Worm (Caenorhabditis elegans) whole organism, L2 larva: ENCODE results near the gene srbc-31.

ENCODE experiments used
- C34F6.9 ChIP-seq: fragments of 150-350 bp; optimal IDR thresholded peaks from 2 replicates; lab custom pipeline; 2014; ENCODE audit warnings: missing biosample characterization, missing genetic modification characterization
- F13H6.1 ChIP-seq: sonication (generic microtip); optimal IDR thresholded peaks from 2 replicates; lab custom pipeline; 2016; ENCODE audit warnings: missing genetic modification characterization, missing compliant biosample characterization
- R02D3.7 ChIP-seq: fragments of 150-350 bp; optimal IDR thresholded peaks from 2 replicates; lab custom pipeline; 2014; ENCODE audit warnings: missing biosample characterization, missing genetic modification characterization
- Y55F3AM.14 ChIP-seq: fragments of 200-800 bp; sonication (Bioruptor generic); optimal IDR thresholded peaks from 2 replicates; lab custom pipeline; 2018; ENCODE audit warnings: mild to moderate bottlenecking, missing genetic modification characterization, missing compliant biosample characterization
- ZK546.5 ChIP-seq: sonication (generic microtip); optimal IDR thresholded peaks from 2 replicates; lab custom pipeline; 2017; ENCODE audit warnings: missing biosample characterization, missing genetic modification characterization
- alr-1 ChIP-seq: fragments of 150-350 bp; optimal IDR thresholded peaks from 2 replicates; lab custom pipeline; 2014; ENCODE audit warnings: missing biosample characterization, missing genetic modification characterization
- aly-2 ChIP-seq: fragments of 150-350 bp; optimal IDR thresholded peaks from 2 replicates; lab custom pipeline; 2014; ENCODE audit warnings: missing biosample characterization, missing genetic modification characterization
- ama-1 ChIP-seq: fragments of 150-350 bp; optimal IDR thresholded peaks from 2 replicates; lab custom pipeline; 2018; ENCODE audit warnings: inconsistent platforms
- ceh-16 ChIP-seq: fragments of 150-350 bp; optimal IDR thresholded peaks from 2 replicates; lab custom pipeline; 2014; ENCODE audit warnings: missing biosample characterization, missing genetic modification characterization
- ceh-82 ChIP-seq: fragments of 150-350 bp; optimal IDR thresholded peaks from 2 replicates; lab custom pipeline; 2014; ENCODE audit warnings: missing biosample characterization, missing genetic modification characterization
- crh-2 ChIP-seq: sonication (generic microtip); optimal IDR thresholded peaks from 2 replicates; lab custom pipeline; 2017; ENCODE audit warnings: missing biosample characterization, missing genetic modification characterization
- dmd-4 ChIP-seq: sonication (generic microtip); optimal IDR thresholded peaks from 2 replicates; lab custom pipeline; 2017; ENCODE audit warnings: missing biosample characterization, missing genetic modification characterization
- elt-1 ChIP-seq: fragments of 150-350 bp; optimal IDR thresholded peaks from 2 replicates; lab custom pipeline; 2014; ENCODE audit warnings: missing biosample characterization, missing genetic modification characterization
- fos-1 ChIP-seq: fragments of 150-350 bp; optimal IDR thresholded peaks from 2 replicates; lab custom pipeline; 2014; ENCODE audit warnings: missing biosample characterization, missing genetic modification characterization
- gmeb-1 ChIP-seq: fragments of 150-350 bp; optimal IDR thresholded peaks from 2 replicates; lab custom pipeline; 2014; ENCODE audit warnings: missing biosample characterization, missing genetic modification characterization
- lin-11 ChIP-seq: fragments of 150-350 bp; sonication (generic microtip); optimal IDR thresholded peaks from 2 replicates; lab custom pipeline; 2014; ENCODE audit warnings: missing biosample characterization, missing genetic modification characterization, inconsistent platforms, mixed read lengths
- lin-13 ChIP-seq: fragments of 150-350 bp; optimal IDR thresholded peaks from 2 replicates; lab custom pipeline; 2014; ENCODE audit warnings: missing biosample characterization, missing genetic modification reagents, missing genetic modification characterization
- lin-39 ChIP-seq: fragments of 150-350 bp; optimal IDR thresholded peaks from 2 replicates; lab custom pipeline; 2014; ENCODE audit warnings: missing biosample characterization, missing genetic modification reagents, missing genetic modification characterization
- lsy-2 ChIP-seq, 2 experiments: fragments of 150-350 bp in 1 of 2; sonication (generic microtip) in 1 of 2; optimal IDR thresholded peaks; 2 replicates each; lab custom pipeline; 2014 to 2017; ENCODE audit warnings: missing biosample characterization in 2 of 2, missing genetic modification characterization in 2 of 2
- mab-5 ChIP-seq: fragments of 150-350 bp; optimal IDR thresholded peaks from 2 replicates; lab custom pipeline; 2014; ENCODE audit warnings: missing biosample characterization, missing genetic modification characterization
- mdl-1 ChIP-seq, 2 experiments: fragments of 150-350 bp in 1 of 2; sonication (generic microtip) in 1 of 2; optimal IDR thresholded peaks; 2 replicates each; lab custom pipeline; 2017; ENCODE audit warnings: missing biosample characterization in 2 of 2, missing genetic modification characterization in 2 of 2
- nhr-11 ChIP-seq: fragments of 150-350 bp; optimal IDR thresholded peaks from 2 replicates; lab custom pipeline; 2014; ENCODE audit warnings: missing biosample characterization, missing genetic modification characterization
- nhr-12 ChIP-seq: fragments of 150-350 bp; optimal IDR thresholded peaks from 2 replicates; lab custom pipeline; 2014; ENCODE audit warnings: missing biosample characterization, missing genetic modification characterization
- nhr-129 ChIP-seq: fragments of 150-350 bp; optimal IDR thresholded peaks from 2 replicates; lab custom pipeline; 2014; ENCODE audit warnings: missing biosample characterization, missing genetic modification characterization
- nhr-23 ChIP-seq: fragments of 150-350 bp; optimal IDR thresholded peaks from 2 replicates; lab custom pipeline; 2014; ENCODE audit warnings: missing biosample characterization, missing genetic modification reagents, missing genetic modification characterization
- nhr-25 ChIP-seq: fragments of 150-350 bp; sonication (generic microtip); optimal IDR thresholded peaks from 3 replicates; lab custom pipeline; 2014; ENCODE audit warnings: missing biosample characterization, missing genetic modification characterization
- nhr-6 ChIP-seq: fragments of 150-350 bp; optimal IDR thresholded peaks from 2 replicates; lab custom pipeline; 2014; ENCODE audit warnings: missing biosample characterization, missing genetic modification characterization
- nhr-77 ChIP-seq: fragments of 150-350 bp; optimal IDR thresholded peaks from 2 replicates; lab custom pipeline; 2014; ENCODE audit warnings: missing biosample characterization, missing genetic modification characterization
- sem-4 ChIP-seq: fragments of 150-350 bp; optimal IDR thresholded peaks from 2 replicates; lab custom pipeline; 2014; ENCODE audit warnings: missing biosample characterization, missing genetic modification reagents, missing genetic modification characterization
- skn-1 ChIP-seq: sonication (generic microtip); optimal IDR thresholded peaks from 2 replicates; lab custom pipeline; 2017; ENCODE audit warnings: missing biosample characterization, missing genetic modification characterization
- sma-3 ChIP-seq: sonication (generic microtip); optimal IDR thresholded peaks from 2 replicates; lab custom pipeline; 2016; ENCODE audit warnings: missing genetic modification reagents, missing genetic modification characterization, missing compliant biosample characterization
- snpc-4 ChIP-seq: fragments of 150-350 bp; optimal IDR thresholded peaks from 2 replicates; lab custom pipeline; 2014; ENCODE audit warnings: missing biosample characterization, missing genetic modification characterization
- unc-39 ChIP-seq: fragments of 150-350 bp; optimal IDR thresholded peaks from 2 replicates; lab custom pipeline; 2014; ENCODE audit warnings: missing biosample characterization, missing genetic modification characterization
- unc-55 ChIP-seq: fragments of 150-350 bp; sonication (generic microtip); optimal IDR thresholded peaks from 3 replicates; lab custom pipeline; 2014; ENCODE audit warnings: missing biosample characterization, missing genetic modification reagents, missing genetic modification characterization
- unc-62 ChIP-seq: fragments of 150-350 bp; optimal IDR thresholded peaks from 2 replicates; lab custom pipeline; 2014; ENCODE audit warnings: missing biosample characterization, missing genetic modification reagents, missing genetic modification characterization
- zag-1 ChIP-seq: fragments of 150-350 bp; optimal IDR thresholded peaks from 2 replicates; lab custom pipeline; 2014; ENCODE audit warnings: missing biosample characterization, missing genetic modification characterization
- ztf-11 ChIP-seq: sonication (generic microtip); optimal IDR thresholded peaks from 2 replicates; lab custom pipeline; 2017; ENCODE audit warnings: missing biosample characterization, missing genetic modification characterization

srbc-31 gene

ce11 chrV:3455135-3455747 is 22.2 kb downstream of the srbc-31 start:
- no peak for TF ChIP-seq skn-1
- no peak for TF ChIP-seq mdl-1 (tag; optimal IDR thresholded peaks at IDR 0.05; lab: Kevin White, UChicago)
- TF ChIP-seq ceh-16 (tag; lab: Kevin White, UChicago) = no peak
- TF ChIP-seq fos-1 (tag; lab: Kevin White, UChicago) = no peak
- TF ChIP-seq zag-1 (tag; lab: Kevin White, UChicago) = no peak
- TF ChIP-seq, all 48 proteins: peak for 0

ce11 chrV:3454620-3455019 is 22.8 kb downstream of the srbc-31 start:
- TF ChIP-seq snpc-4 = no peak
- no peak for TF ChIP-seq crh-2 (tag; lab: Kevin White, UChicago)
- no peak for TF ChIP-seq ceh-82
- no peak for TF ChIP-seq skn-1
- TF ChIP-seq nhr-77 (tag; lab: Kevin White, UChicago) = no peak
- no peak for TF ChIP-seq alr-1
- TF ChIP-seq unc-62 (GFP tag; lab: Kevin White, UChicago) = no peak
- TF ChIP-seq R02D3.7 (tag; lab: Kevin White, UChicago) = no peak
- TF ChIP-seq sma-3 (GFP tag; lab: Kevin White, UChicago) = no peak
- no peak for TF ChIP-seq lsy-2 (tag; optimal IDR thresholded peaks at IDR 0.05; lab: Kevin White, UChicago)
- TF ChIP-seq C34F6.9 (tag; lab: Kevin White, UChicago) = no peak
- TF ChIP-seq nhr-12 (tag; lab: Kevin White, UChicago) = no peak
- no peak for TF ChIP-seq nhr-129 (tag; lab: Kevin White, UChicago)
- TF ChIP-seq nhr-25 (tag; lab: Kevin White, UChicago) = no peak
- no peak for TF ChIP-seq ama-1 (lab: Kevin White, UChicago)
- no peak for TF ChIP-seq lin-39

- TF ChIP-seq zag-1 (tag; lab: Kevin White, UChicago) = no peak
- TF ChIP-seq sem-4 (tag; lab: Kevin White, UChicago) = no peak
- no peak for TF ChIP-seq R02D3.7 (tag; lab: Kevin White, UChicago)
- TF ChIP-seq dmd-4 = no peak
- TF ChIP-seq sma-3 (GFP tag; lab: Kevin White, UChicago) = no peak
- TF ChIP-seq elt-1 (tag; lab: Kevin White, UChicago) = no peak
- no peak for TF ChIP-seq unc-62 (GFP tag; lab: Kevin White, UChicago)
- TF ChIP-seq nhr-23 (tag; lab: Kevin White, UChicago) = no peak
- no peak for TF ChIP-seq ZK546.5 (tag; lab: Kevin White, UChicago)
- TF ChIP-seq, all 48 proteins: peak for 0
Observed at ce11 chrV:3452489-3452888, 24.9 kb downstream of the srbc-31 start.

- TF ChIP-seq nhr-12 (tag; lab: Kevin White, UChicago) (no peak), unc-62 (GFP tag; lab: Kevin White, UChicago) (no peak), dmd-4 (no peak), unc-39 (tag; lab: Kevin White, UChicago) (no peak), nhr-25 (tag; lab: Kevin White, UChicago) (no peak)
- TF ChIP-seq, all 48 proteins: peak for 0
Observed at ce11 chrV:3451646-3452045, 25.8 kb downstream of the srbc-31 start.

- no peak for TF ChIP-seq F13H6.1 (tag; lab: Kevin White, UChicago)
- no peak for TF ChIP-seq ama-1 (lab: Kevin White, UChicago)
- TF ChIP-seq lsy-2 (tag; optimal IDR thresholded peaks at IDR 0.05; lab: Kevin White, UChicago) = no peak
- TF ChIP-seq unc-62 (GFP tag; lab: Kevin White, UChicago) = no peak
- TF ChIP-seq, all 48 proteins: peak for 0
Observed at ce11 chrV:3450351-3450750, 27.0 kb downstream of the srbc-31 start.

ce11 chrV:3449810-3450209 is 27.6 kb downstream of the srbc-31 start:
- no peak for TF ChIP-seq nhr-12 (tag; lab: Kevin White, UChicago)
- TF ChIP-seq lin-11 = no peak
- no peak for TF ChIP-seq gmeb-1 (tag; lab: Kevin White, UChicago)
- TF ChIP-seq C34F6.9 (tag; lab: Kevin White, UChicago) = no peak
- TF ChIP-seq mab-5 (tag; lab: Kevin White, UChicago) = no peak
- TF ChIP-seq Y55F3AM.14 (GFP tag; lab: Kevin White, UChicago) = no peak
- TF ChIP-seq lin-13 (GFP tag; lab: Kevin White, UChicago) = no peak
- no peak for TF ChIP-seq ceh-16 (tag; lab: Kevin White, UChicago)
- no peak for TF ChIP-seq R02D3.7 (tag; lab: Kevin White, UChicago)
- TF ChIP-seq nhr-129 (tag; lab: Kevin White, UChicago) = no peak
- TF ChIP-seq nhr-6 (tag; lab: Kevin White, UChicago) = no peak
- no peak for TF ChIP-seq ztf-11
- TF ChIP-seq F13H6.1 (tag; lab: Kevin White, UChicago) = no peak
- TF ChIP-seq ceh-82 = no peak
- TF ChIP-seq snpc-4 = no peak
- no peak for TF ChIP-seq aly-2
- no peak for TF ChIP-seq unc-55 (GFP tag; lab: Kevin White, UChicago)
- TF ChIP-seq nhr-25 (tag; lab: Kevin White, UChicago) = no peak
- TF ChIP-seq crh-2 (tag; lab: Kevin White, UChicago) = no peak
- TF ChIP-seq nhr-11 (tag; lab: Kevin White, UChicago) = no peak
